Fruit fly (Drosophila melanogaster): Measurements from ENCODE around the gene CG32793.
A peak's percentile ranks its signal among the peaks of the same experiment; 100 is the strongest.

Gene CG32793

dm6 chrX:2977857-2978473 is 48.4 kb downstream of the CG32793 start (continued):
- peak; percentile 67 for TF ChIP-seq acj6 (GFP tag; optimal IDR thresholded peaks at IDR 0.05)
- no peak for TF ChIP-seq CG11294 (GFP tag; IDR thresholded peaks at IDR 0.05)
- TF ChIP-seq CG16779 (tag; optimal IDR thresholded peaks at IDR 0.05): peak; percentile 17
- TF ChIP-seq Ets96B (tag; optimal IDR thresholded peaks at IDR 0.05): peak; percentile 40
- peak; percentile 83 for TF ChIP-seq CG15336 (GFP tag; IDR thresholded peaks at IDR 0.05)
- peak; percentile 67 for TF ChIP-seq Smox (GFP tag; optimal IDR thresholded peaks at IDR 0.05)
- TF ChIP-seq CG6808 (GFP tag; optimal IDR thresholded peaks at IDR 0.05): peak; percentile 33
- TF ChIP-seq Eip78C (GFP tag): peak; percentile 92
- TF ChIP-seq CG6792 (GFP tag; optimal IDR thresholded peaks at IDR 0.05): peak; percentile 68
- TF ChIP-seq CG3032 (tag; optimal IDR thresholded peaks at IDR 0.05): peak; percentile 33
- peak; percentile 58 for TF ChIP-seq CG10631 (GFP tag; optimal IDR thresholded peaks at IDR 0.05)
- TF ChIP-seq fkh (GFP tag; optimal IDR thresholded peaks at IDR 0.05): no peak

dm6 chrX:2980290-2980689 is 50.7 kb downstream of the CG32793 start:
- TF ChIP-seq spab (GFP tag; optimal IDR thresholded peaks at IDR 0.05): no peak
- no peak for TF ChIP-seq Met (GFP tag; optimal IDR thresholded peaks at IDR 0.05)
- TF ChIP-seq CG34406 (GFP tag; optimal IDR thresholded peaks at IDR 0.05): no peak
- no peak for TF ChIP-seq dsx (GFP tag; optimal IDR thresholded peaks at IDR 0.05; ENCODE audit: poor library complexity, severe bottlenecking)
- no peak for TF ChIP-seq lz (GFP tag; optimal IDR thresholded peaks at IDR 0.05)
- TF ChIP-seq OdsH (GFP tag; optimal IDR thresholded peaks at IDR 0.05): no peak
- TF ChIP-seq dac (GFP tag; optimal IDR thresholded peaks at IDR 0.05): no peak
- no peak for TF ChIP-seq Lpt (GFP tag; optimal IDR thresholded peaks at IDR 0.05)
